Worm (Caenorhabditis elegans): ENCODE data around the gene T16G12.7.

DNA sequence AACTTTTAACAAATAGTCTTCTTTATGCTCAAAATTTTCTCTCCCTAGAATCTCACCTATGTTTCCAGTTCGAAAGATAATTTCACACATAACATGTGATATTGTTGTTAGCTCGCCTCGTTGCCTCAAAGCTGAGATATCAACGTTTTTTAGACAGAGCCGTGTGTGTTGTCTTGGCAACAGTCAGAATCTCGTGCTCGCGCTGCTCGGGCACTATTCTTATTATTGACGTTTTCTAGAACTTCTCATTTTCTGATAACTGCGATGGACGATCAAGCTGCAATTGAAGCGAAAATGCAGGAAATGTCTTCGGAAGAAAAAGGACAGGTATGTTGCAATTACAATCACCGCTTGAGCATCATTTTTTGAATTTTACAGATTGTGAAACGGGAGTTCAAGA is 4.1 kb downstream of the T16G12.7 start, which contains the start of gene xbx-3:
- TF ChIP-seq unc-62 (GFP tag; optimal IDR thresholded peaks at IDR 0.05) (no peak), nhr-27 (tag; optimal IDR thresholded peaks at IDR 0.05) (no peak), Y53G8AR.9 (GFP tag; conservative IDR thresholded peaks at IDR 0.05) (no peak), aptf-3 (GFP tag; IDR thresholded peaks at IDR 0.05) (no peak), F33H1.4 (GFP tag; IDR thresholded peaks at IDR 0.05) (no peak), repo-1 (tag; optimal IDR thresholded peaks at IDR 0.05) (no peak)
